Fruit fly (Drosophila melanogaster) whole organism, embryonic: ENCODE measurements around the gene Or30a.

Experiments used
- BtbVII ChIP-seq: fragments of 200-800 bp; sonication (Bioruptor generic); optimal IDR thresholded peaks from 3 replicates; lab custom pipeline; 2017; ENCODE audit warnings: missing biosample characterization, mild to moderate bottlenecking, missing genetic modification characterization
- CG11085 ChIP-seq: fragments of 200-800 bp; sonication (Bioruptor generic); IDR thresholded peaks from 2 replicates; pipeline ENCODE4 v1.3.6; 2022; ENCODE audit warnings: missing biosample characterization, missing genetic modification characterization
- CG11504 ChIP-seq: fragments of 200-800 bp; sonication (Bioruptor generic); optimal IDR thresholded peaks from 3 replicates; lab custom pipeline; 2019; ENCODE audit warnings: missing biosample characterization, mild to moderate bottlenecking, missing genetic modification characterization, moderate library complexity
- CG17912 ChIP-seq: fragments of 200-800 bp; sonication (Bioruptor generic); optimal IDR thresholded peaks from 2 replicates; lab custom pipeline; 2018; ENCODE audit warnings: missing biosample characterization, mild to moderate bottlenecking, missing genetic modification characterization
- CG30020 ChIP-seq: fragments of 200-800 bp; optimal IDR thresholded peaks from 2 replicates; lab custom pipeline; 2019; ENCODE audit warnings: missing biosample characterization, mild to moderate bottlenecking, missing genetic modification characterization, moderate library complexity
- CG6854 ChIP-seq: fragments of 200-800 bp; sonication (Bioruptor generic); optimal IDR thresholded peaks from 3 replicates; lab custom pipeline; 2017; ENCODE audit warnings: missing biosample characterization, mild to moderate bottlenecking, missing genetic modification characterization
- Hsf ChIP-seq: fragments of 200-800 bp; sonication (Bioruptor generic); optimal IDR thresholded peaks from 3 replicates; lab custom pipeline; 2016; ENCODE audit warnings: missing biosample characterization, missing genetic modification characterization
- YL-1 ChIP-seq: fragments of 200-800 bp; sonication (Bioruptor generic); optimal IDR thresholded peaks from 3 replicates; lab custom pipeline; 2017; ENCODE audit warnings: missing biosample characterization, mild to moderate bottlenecking, missing genetic modification characterization
- lbe ChIP-seq: fragments of 200-800 bp; sonication (Bioruptor generic); optimal IDR thresholded peaks from 2 replicates; lab custom pipeline; 2016; ENCODE audit warnings: missing biosample characterization, mild to moderate bottlenecking, missing genetic modification characterization
- nau ChIP-seq: fragments of 200-800 bp; sonication (Bioruptor generic); optimal IDR thresholded peaks from 3 replicates; lab custom pipeline; 2017; ENCODE audit warnings: missing biosample characterization, mild to moderate bottlenecking, missing genetic modification characterization, missing genetic modification reagents
- sqz ChIP-seq: fragments of 200-800 bp; sonication (Bioruptor generic); optimal IDR thresholded peaks from 3 replicates; lab custom pipeline; 2018; ENCODE audit warnings: missing biosample characterization, mild to moderate bottlenecking, missing genetic modification characterization
- zfh2 ChIP-seq: fragments of 200-800 bp; sonication (Bioruptor generic); optimal IDR thresholded peaks from 2 replicates; lab custom pipeline; 2016; ENCODE audit warnings: missing biosample characterization, missing genetic modification characterization

DNA sequence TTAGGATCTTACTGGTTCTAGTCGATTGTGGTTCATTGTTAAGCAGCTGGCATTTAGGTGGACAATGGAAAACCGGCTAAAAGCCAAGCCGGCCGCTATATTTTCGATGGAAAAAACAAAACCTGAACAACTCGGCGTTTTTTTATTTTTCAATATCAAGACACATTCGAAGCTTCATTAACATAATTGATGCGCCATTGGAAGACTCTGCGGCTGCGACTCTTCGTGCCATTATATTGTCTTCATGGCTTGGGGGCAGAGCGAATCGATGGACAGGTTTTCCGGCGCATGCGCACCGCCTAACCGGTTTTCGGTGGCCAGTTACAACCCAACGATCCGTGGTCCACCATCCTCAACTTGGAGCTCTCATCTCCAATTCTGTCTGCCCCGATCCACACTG lies 25.1 kb downstream of the Or30a start:
- no peak for TF ChIP-seq CG11504 (tag; lab: Kevin White, UChicago)
- no peak for TF ChIP-seq lbe (GFP tag; lab: Kevin White, UChicago)
- TF ChIP-seq CG11085 (GFP tag; lab: Robert Waterston, UW): no peak
- no peak for TF ChIP-seq CG6854
- TF ChIP-seq Hsf (GFP tag; lab: Kevin White, UChicago): no peak
- TF ChIP-seq YL-1 (GFP tag; lab: Kevin White, UChicago): no peak
- TF ChIP-seq CG17912 (GFP tag; lab: Kevin White, UChicago): no peak
- TF ChIP-seq nau: no peak
- TF ChIP-seq CG30020 (tag; lab: Kevin White, UChicago): no peak
- peak; percentile 70 for TF ChIP-seq sqz (GFP tag; lab: Kevin White, UChicago)
- TF ChIP-seq BtbVII (GFP tag; lab: Kevin White, UChicago): no peak
- no peak for TF ChIP-seq zfh2 (GFP tag; lab: Kevin White, UChicago)
